Fruit fly (Drosophila melanogaster) whole organism, embryonic: ENCODE data around the gene CG5068.
A peak's percentile ranks its signal among the peaks of the same experiment; 100 is the strongest.

ENCODE experiments used
- Ada2b ChIP-seq: fragments of 200-800 bp; sonication (Bioruptor generic); IDR thresholded peaks from 2 replicates; pipeline ENCODE4 v1.3.6; 2022; ENCODE audit warnings: missing biosample characterization, missing genetic modification characterization
- Blimp-1 ChIP-seq: fragments of 200-800 bp; sonication (Bioruptor generic); optimal IDR thresholded peaks from 3 replicates; lab custom pipeline; 2018; ENCODE audit warnings: missing biosample characterization, missing genetic modification characterization, mild to moderate bottlenecking, moderate library complexity, missing genetic modification reagents
- BtbVII ChIP-seq: fragments of 200-800 bp; sonication (Bioruptor generic); optimal IDR thresholded peaks from 3 replicates; lab custom pipeline; 2017; ENCODE audit warnings: missing biosample characterization, mild to moderate bottlenecking, missing genetic modification characterization
- CG10147 ChIP-seq: fragments of 200-800 bp; sonication (Bioruptor generic); optimal IDR thresholded peaks from 2 replicates; lab custom pipeline; 2019; ENCODE audit warnings: missing biosample characterization, mild to moderate bottlenecking, missing genetic modification characterization, moderate library complexity
- CG1024 ChIP-seq: fragments of 200-800 bp; sonication (Bioruptor generic); IDR thresholded peaks from 2 replicates; pipeline ENCODE4 v1.3.6; 2022; ENCODE audit warnings: missing biosample characterization, missing genetic modification characterization
- CG10321 ChIP-seq: fragments of 200-800 bp; sonication (Bioruptor generic); IDR thresholded peaks from 2 replicates; pipeline ENCODE4 v1.3.6; 2022; ENCODE audit warnings: missing biosample characterization, missing genetic modification characterization
- CG10431 ChIP-seq: fragments of 200-800 bp; sonication (Bioruptor generic); optimal IDR thresholded peaks from 3 replicates; lab custom pipeline; 2018; ENCODE audit warnings: missing biosample characterization, mild to moderate bottlenecking, missing genetic modification characterization
- CG11695 ChIP-seq: fragments of 200-800 bp; sonication (Bioruptor generic); IDR thresholded peaks from 3 replicates; pipeline ENCODE4 v1.3.6; 2022; ENCODE audit warnings: missing biosample characterization, missing genetic modification characterization
- CG12769 ChIP-seq: fragments of 200-800 bp; sonication (Bioruptor generic); optimal IDR thresholded peaks from 2 replicates; lab custom pipeline; 2019; ENCODE audit warnings: missing biosample characterization, mild to moderate bottlenecking, missing genetic modification characterization, moderate library complexity
- CG14965 ChIP-seq: fragments of 200-800 bp; sonication (Bioruptor generic); optimal IDR thresholded peaks from 2 replicates; lab custom pipeline; 2016; ENCODE audit warnings: missing biosample characterization, missing genetic modification characterization, borderline replicate concordance
- CG1529 ChIP-seq: fragments of 200-800 bp; sonication (Bioruptor generic); optimal IDR thresholded peaks from 3 replicates; lab custom pipeline; 2018; ENCODE audit warnings: missing biosample characterization, missing genetic modification characterization
- CG17361 ChIP-seq: fragments of 200-800 bp; sonication (Bioruptor generic); IDR thresholded peaks from 3 replicates; pipeline ENCODE4 v1.3.6; 2022; ENCODE audit warnings: missing biosample characterization, missing genetic modification characterization
- CG18599 ChIP-seq: fragments of 200-800 bp; sonication (Bioruptor generic); optimal IDR thresholded peaks from 3 replicates; lab custom pipeline; 2017; ENCODE audit warnings: missing biosample characterization, missing genetic modification characterization, mild to moderate bottlenecking, moderate library complexity, missing genetic modification reagents
- CG31388 ChIP-seq: fragments of 200-800 bp; sonication (Bioruptor generic); optimal IDR thresholded peaks from 2 replicates; lab custom pipeline; 2016; ENCODE audit warnings: missing biosample characterization, missing genetic modification characterization
- CG32532 ChIP-seq: fragments of 200-800 bp; sonication (Bioruptor generic); IDR thresholded peaks from 2 replicates; pipeline ENCODE4 v1.3.6; 2022; ENCODE audit warnings: missing biosample characterization, missing genetic modification characterization
- CG33213 ChIP-seq: fragments of 200-800 bp; sonication (Bioruptor generic); optimal IDR thresholded peaks from 3 replicates; lab custom pipeline; 2016; ENCODE audit warnings: missing biosample characterization, missing genetic modification characterization
- CG8765 ChIP-seq: fragments of 200-800 bp; sonication (Bioruptor generic); IDR thresholded peaks from 2 replicates; pipeline ENCODE4 v1.3.6; 2022; ENCODE audit warnings: missing biosample characterization, missing genetic modification characterization
- CG9932 ChIP-seq: fragments of 200-800 bp; sonication (Bioruptor generic); IDR thresholded peaks from 2 replicates; pipeline ENCODE4 v1.3.6; 2022; ENCODE audit warnings: missing biosample characterization, missing genetic modification characterization
- CTCF ChIP-seq: fragments of 200-800 bp; sonication (Bioruptor generic); optimal IDR thresholded peaks from 2 replicates; lab custom pipeline; 2017; ENCODE audit warnings: missing biosample characterization, mild to moderate bottlenecking, missing genetic modification characterization, moderate library complexity
- D19B ChIP-seq: fragments of 200-800 bp; sonication (Bioruptor generic); optimal IDR thresholded peaks from 2 replicates; lab custom pipeline; 2017; ENCODE audit warnings: missing biosample characterization, mild to moderate bottlenecking, missing genetic modification characterization
- Dref ChIP-seq: fragments of 200-800 bp; sonication (Bioruptor generic); IDR thresholded peaks from 2 replicates; pipeline ENCODE4 v1.3.6; 2022; ENCODE audit warnings: missing biosample characterization, missing genetic modification characterization
- Elba2 ChIP-seq: fragments of 200-800 bp; sonication (Bioruptor generic); optimal IDR thresholded peaks from 3 replicates; lab custom pipeline; 2016; ENCODE audit warnings: missing biosample characterization, missing genetic modification characterization
- Ets65A ChIP-seq: fragments of 200-800 bp; sonication (Bioruptor generic); peaks from one replicate; lab custom pipeline; 2016; ENCODE audit warnings: missing biosample characterization, missing genetic modification characterization
- Hsf ChIP-seq: fragments of 200-800 bp; sonication (Bioruptor generic); optimal IDR thresholded peaks from 3 replicates; lab custom pipeline; 2016; ENCODE audit warnings: missing biosample characterization, missing genetic modification characterization
- Kr ChIP-seq: fragments of 200-800 bp; sonication (Bioruptor generic); optimal IDR thresholded peaks from 2 replicates; lab custom pipeline; 2017; ENCODE audit warnings: missing biosample characterization, mild to moderate bottlenecking, missing genetic modification characterization
- Nf-YA ChIP-seq: fragments of 200-800 bp; sonication (Bioruptor generic); IDR thresholded peaks from 2 replicates; pipeline ENCODE4 v1.3.6; 2022; ENCODE audit warnings: missing biosample characterization, missing genetic modification characterization
- PHDP ChIP-seq: fragments of 200-800 bp; sonication (Bioruptor generic); optimal IDR thresholded peaks from 3 replicates; lab custom pipeline; 2018; ENCODE audit warnings: missing biosample characterization, mild to moderate bottlenecking, missing genetic modification characterization, moderate library complexity
- Poxn ChIP-seq: fragments of 200-800 bp; sonication (Bioruptor generic); IDR thresholded peaks from 2 replicates; pipeline ENCODE4 v1.3.6; 2022; ENCODE audit warnings: missing biosample characterization, missing genetic modification characterization
- Rx ChIP-seq: fragments of 200-800 bp; sonication (Bioruptor generic); IDR thresholded peaks from 2 replicates; pipeline ENCODE4 v1.3.6; 2022; ENCODE audit warnings: missing biosample characterization, missing genetic modification characterization
- TFAM ChIP-seq: fragments of 200-800 bp; sonication (Bioruptor generic); optimal IDR thresholded peaks from 2 replicates; lab custom pipeline; 2017; ENCODE audit warnings: missing biosample characterization, missing genetic modification characterization, inconsistent platforms
- aop ChIP-seq: fragments of 200-800 bp; sonication (Bioruptor generic); IDR thresholded peaks from 2 replicates; pipeline ENCODE4 v1.3.6; 2022; ENCODE audit warnings: missing biosample characterization, missing genetic modification characterization
- bsh ChIP-seq, 2 experiments: fragments of 200-800 bp; sonication (Bioruptor generic); optimal IDR thresholded peaks; 2 replicates each; lab custom pipeline; 2017 to 2018; ENCODE audit warnings: mild to moderate bottlenecking in 2 of 2, missing biosample characterization in 2 of 2, missing genetic modification characterization in 2 of 2, moderate library complexity in 1 of 2
- caup ChIP-seq: fragments of 200-800 bp; sonication (Bioruptor generic); optimal IDR thresholded peaks from 3 replicates; lab custom pipeline; 2017; ENCODE audit warnings: missing biosample characterization, mild to moderate bottlenecking, missing genetic modification characterization, moderate library complexity; ENCODE audit not compliant: severe bottlenecking
- eve ChIP-seq, 2 experiments: fragments of >200 bp; optimal IDR thresholded peaks; 2 replicates each; lab custom pipeline; 2017; ENCODE audit warnings: missing biosample characterization in 2 of 2, missing genetic modification characterization in 2 of 2
- fd3F ChIP-seq: fragments of 200-800 bp; sonication (Bioruptor generic); optimal IDR thresholded peaks from 2 replicates; lab custom pipeline; 2018; ENCODE audit warnings: missing biosample characterization, mild to moderate bottlenecking, missing genetic modification characterization, moderate library complexity
- hb ChIP-seq: fragments of 200-800 bp; sonication (Bioruptor generic); IDR thresholded peaks from 3 replicates; pipeline ENCODE4 v1.3.6; 2022; ENCODE audit warnings: missing biosample characterization, missing genetic modification characterization; ENCODE audit not compliant: partially characterized antibody
- hbn ChIP-seq: fragments of 200-800 bp; sonication (Bioruptor generic); IDR thresholded peaks from 2 replicates; pipeline ENCODE4 v1.3.6; 2022; ENCODE audit warnings: missing biosample characterization, missing genetic modification characterization; ENCODE audit not compliant: partially characterized antibody
- inv ChIP-seq: fragments of 200-800 bp; sonication (Bioruptor generic); IDR thresholded peaks from 2 replicates; pipeline ENCODE4 v1.3.6; 2022; ENCODE audit warnings: missing biosample characterization, missing genetic modification characterization; ENCODE audit not compliant: partially characterized antibody
- lab ChIP-seq: fragments of 200-800 bp; sonication (Bioruptor generic); optimal IDR thresholded peaks from 3 replicates; lab custom pipeline; 2017; ENCODE audit warnings: missing biosample characterization, missing genetic modification characterization, mild to moderate bottlenecking, moderate library complexity, missing genetic modification reagents
- mirr ChIP-seq: fragments of 200-800 bp; sonication (Bioruptor generic); optimal IDR thresholded peaks from 3 replicates; lab custom pipeline; 2018; ENCODE audit warnings: missing biosample characterization, mild to moderate bottlenecking, missing genetic modification characterization
- peb ChIP-seq: fragments of 200-800 bp; sonication (Bioruptor generic); IDR thresholded peaks from 2 replicates; pipeline ENCODE4 v1.3.6; 2022; ENCODE audit warnings: missing biosample characterization, missing genetic modification characterization
- prd ChIP-seq, 3 experiments: fragments of >200 bp in 2 of 3; fragments of 200-800 bp in 1 of 3; sonication (Bioruptor generic) in 1 of 3; optimal IDR thresholded peaks in 2 of 3; IDR thresholded peaks in 1 of 3; 2 replicates in 2 of 3; 3 replicates in 1 of 3; pipeline versions ENCODE4 v1.3.6 to Lab custom; 2017 to 2022; ENCODE audit warnings: missing biosample characterization in 1 of 3, missing genetic modification characterization in 1 of 3
- pzg ChIP-seq: fragments of 200-800 bp; sonication (Bioruptor generic); optimal IDR thresholded peaks from 3 replicates; lab custom pipeline; 2018; ENCODE audit warnings: missing biosample characterization, mild to moderate bottlenecking, missing genetic modification characterization, moderate library complexity
- salm ChIP-seq: fragments of 200-800 bp; sonication (Bioruptor generic); optimal IDR thresholded peaks from 2 replicates; lab custom pipeline; 2018; ENCODE audit warnings: missing biosample characterization, mild to moderate bottlenecking, missing genetic modification characterization
- slou ChIP-seq: fragments of 200-800 bp; sonication (Bioruptor generic); optimal IDR thresholded peaks from 3 replicates; lab custom pipeline; 2016; ENCODE audit warnings: missing biosample characterization, missing genetic modification characterization
- slp2 ChIP-seq: fragments of 200-800 bp; sonication (Bioruptor generic); optimal IDR thresholded peaks from 2 replicates; lab custom pipeline; 2016; ENCODE audit warnings: missing biosample characterization, missing genetic modification characterization
- sna ChIP-seq: fragments of 200-800 bp; sonication (Bioruptor generic); IDR thresholded peaks from 2 replicates; pipeline ENCODE4 v1.3.6; 2022; ENCODE audit warnings: missing biosample characterization, missing genetic modification characterization; ENCODE audit not compliant: partially characterized antibody
- stwl ChIP-seq: fragments of 200-800 bp; sonication (Bioruptor generic); optimal IDR thresholded peaks from 3 replicates; lab custom pipeline; 2018; ENCODE audit warnings: missing biosample characterization, mild to moderate bottlenecking, missing genetic modification characterization, moderate library complexity
- tio ChIP-seq: fragments of 200-800 bp; sonication (Bioruptor generic); optimal IDR thresholded peaks from 2 replicates; lab custom pipeline; 2017; ENCODE audit warnings: missing biosample characterization, missing genetic modification characterization, inconsistent platforms
- tna ChIP-seq: fragments of 200-800 bp; sonication (Bioruptor generic); IDR thresholded peaks from 2 replicates; pipeline ENCODE4 v1.3.6; 2022; ENCODE audit warnings: missing biosample characterization, missing genetic modification characterization; ENCODE audit not compliant: partially characterized antibody
- vvl ChIP-seq: fragments of 200-800 bp; sonication (Bioruptor generic); IDR thresholded peaks from 2 replicates; pipeline ENCODE4 v1.3.6; 2022; ENCODE audit warnings: missing biosample characterization, missing genetic modification characterization
- wdn ChIP-seq: fragments of 200-800 bp; sonication (Bioruptor generic); IDR thresholded peaks from 2 replicates; pipeline ENCODE4 v1.3.6; 2022; ENCODE audit warnings: missing biosample characterization, missing genetic modification characterization

Gene CG5068

DNA sequence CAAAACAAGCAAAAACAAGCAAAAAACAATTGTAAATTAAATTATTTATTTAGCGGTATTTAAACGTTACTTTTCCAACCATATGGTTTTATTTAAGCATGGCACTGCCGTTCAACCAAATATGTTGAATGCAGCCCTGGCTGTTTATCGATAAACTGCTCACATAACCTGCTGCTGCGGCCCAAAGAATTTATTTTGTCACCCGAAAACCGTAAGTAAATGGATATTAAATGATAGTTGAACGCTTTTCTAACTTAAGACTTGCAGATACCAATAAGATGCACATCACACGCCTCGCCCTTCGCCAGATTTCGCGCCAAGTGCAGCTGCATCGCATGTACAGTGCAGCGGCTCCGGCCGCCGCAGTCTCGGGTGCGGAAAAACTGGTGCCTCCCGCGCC lies 29.8 kb upstream of the CG5068 start, which contains the start of gene mRpL12 (continued):
- no peak for TF ChIP-seq CG1024
- TF ChIP-seq Hsf (GFP tag; lab: Kevin White, UChicago), result no peak
- TF ChIP-seq Rx, result no peak
- no peak for TF ChIP-seq prd (optimal IDR thresholded peaks at IDR 0.05; lab: Kevin White, UChicago)
- TF ChIP-seq prd (GFP tag; IDR thresholded peaks at IDR 0.05; lab: Robert Waterston, UW), result no peak
- no peak for TF ChIP-seq wdn (GFP tag; lab: Robert Waterston, UW)
- TF ChIP-seq CG1529 (GFP tag; lab: Kevin White, UChicago), result no peak
- no peak for TF ChIP-seq CTCF (GFP tag; lab: Kevin White, UChicago)
- TF ChIP-seq PHDP (tag; lab: Kevin White, UChicago), result no peak
- no peak for TF ChIP-seq CG10321 (GFP tag; lab: Robert Waterston, UW)
- no peak for TF ChIP-seq bsh (GFP tag; optimal IDR thresholded peaks at IDR 0.05; lab: Kevin White, UChicago)
- TF ChIP-seq hbn (GFP tag; lab: Robert Waterston, UW), result no peak
- TF ChIP-seq caup (GFP tag; lab: Kevin White, UChicago), result no peak
- no peak for TF ChIP-seq Ada2b (GFP tag; lab: Robert Waterston, UW)
- no peak for TF ChIP-seq CG31388 (GFP tag; lab: Kevin White, UChicago)
- no peak for TF ChIP-seq CG18599
- no peak for TF ChIP-seq Kr (GFP tag; lab: Kevin White, UChicago)
- TF ChIP-seq eve (GFP tag; optimal IDR thresholded peaks at IDR 0.05; lab: Kevin White, UChicago), result no peak
- TF ChIP-seq aop, result no peak
- TF ChIP-seq pzg (GFP tag; lab: Kevin White, UChicago), result peak; percentile 66
- no peak for TF ChIP-seq Ets65A (GFP tag; lab: Kevin White, UChicago)
- TF ChIP-seq CG33213 (GFP tag; lab: Kevin White, UChicago), result no peak
- TF ChIP-seq TFAM (GFP tag; lab: Kevin White, UChicago), result no peak
- TF ChIP-seq Nf-YA (GFP tag; lab: Robert Waterston, UW), result no peak
- no peak for TF ChIP-seq peb
- no peak for TF ChIP-seq CG17361
- TF ChIP-seq slou (GFP tag; lab: Kevin White, UChicago), result no peak
- TF ChIP-seq CG11695 (GFP tag; lab: Robert Waterston, UW), result no peak
- no peak for TF ChIP-seq Poxn (GFP tag; lab: Robert Waterston, UW)
- TF ChIP-seq stwl (tag; lab: Kevin White, UChicago), result peak; percentile 80
- no peak for TF ChIP-seq Blimp-1 (GFP tag; lab: Kevin White, UChicago)
- TF ChIP-seq tna (GFP tag; lab: Robert Waterston, UW), result no peak
- TF ChIP-seq hb (GFP tag; lab: Robert Waterston, UW), result no peak
- TF ChIP-seq slp2 (GFP tag; lab: Kevin White, UChicago), result no peak
- no peak for TF ChIP-seq Elba2
- TF ChIP-seq CG12769, result no peak
- TF ChIP-seq sna (GFP tag; lab: Robert Waterston, UW), result peak; percentile 48; the same call in 1 of the 2 replicates
- no peak for TF ChIP-seq salm
- TF ChIP-seq CG8765 (GFP tag; lab: Robert Waterston, UW), result no peak
- no peak for TF ChIP-seq tio (GFP tag; lab: Kevin White, UChicago)
- no peak for TF ChIP-seq D19B (GFP tag; lab: Kevin White, UChicago)
- no peak for TF ChIP-seq CG10147 (GFP tag; lab: Kevin White, UChicago)
- no peak for TF ChIP-seq CG14965
- TF ChIP-seq CG10431 (GFP tag; lab: Kevin White, UChicago), result no peak
- no peak for TF ChIP-seq CG32532
- no peak for TF ChIP-seq mirr (GFP tag; lab: Kevin White, UChicago)
- TF ChIP-seq BtbVII (GFP tag; lab: Kevin White, UChicago), result no peak
- TF ChIP-seq vvl (GFP tag; lab: Robert Waterston, UW), result no peak
- no peak for TF ChIP-seq CG9932 (GFP tag; lab: Robert Waterston, UW)
- TF ChIP-seq inv, result no peak
- TF ChIP-seq fd3F, result no peak
- TF ChIP-seq Dref (GFP tag; lab: Robert Waterston, UW), result peak; percentile 83
- no peak for TF ChIP-seq lab (GFP tag; lab: Kevin White, UChicago)
